Fruit fly (Drosophila melanogaster) whole organism, wandering third instar larva: ENCODE data around the gene Ance-3.

Experiments used
- Abd-B ChIP-seq: fragments of >200 bp; optimal IDR thresholded peaks from 2 replicates; lab custom pipeline; 2017; ENCODE audit warnings: missing biosample characterization, missing genetic modification characterization
- CG32264 ChIP-seq: fragments of 200-800 bp; sonication (Bioruptor generic); optimal IDR thresholded peaks from 2 replicates; lab custom pipeline; 2016; ENCODE audit warnings: missing biosample characterization, missing genetic modification characterization
- CG9705 ChIP-seq: fragments of 200-800 bp; sonication (Bioruptor generic); optimal IDR thresholded peaks from 2 replicates; lab custom pipeline; 2018; ENCODE audit warnings: missing biosample characterization, mild to moderate bottlenecking, missing genetic modification characterization
- CrebA ChIP-seq: fragments of 200-800 bp; sonication (Bioruptor generic); optimal IDR thresholded peaks from 2 replicates; lab custom pipeline; 2016; ENCODE audit warnings: missing biosample characterization, mild to moderate bottlenecking, missing genetic modification characterization, borderline replicate concordance
- Dfd ChIP-seq: fragments of >200 bp; optimal IDR thresholded peaks from 2 replicates; lab custom pipeline; 2017; ENCODE audit warnings: missing biosample characterization, missing genetic modification characterization
- Dif ChIP-seq: fragments of 200-275, 200-300 bp; sonication (Bioruptor generic); optimal IDR thresholded peaks from 2 replicates; lab custom pipeline; 2018; ENCODE audit warnings: missing biosample characterization, missing genetic modification characterization; ENCODE audit not compliant: partially characterized antibody
- GATAd ChIP-seq: sonication (Bioruptor generic); optimal IDR thresholded peaks from 2 replicates; lab custom pipeline; 2016; ENCODE audit warnings: missing biosample characterization, missing genetic modification characterization
- HLH106 ChIP-seq: fragments of 200-800 bp; optimal IDR thresholded peaks from 3 replicates; lab custom pipeline; 2019; ENCODE audit warnings: missing biosample characterization, mild to moderate bottlenecking, missing genetic modification characterization, moderate library complexity
- Hnf4 ChIP-seq: fragments of 200-800 bp; sonication (Bioruptor generic); optimal IDR thresholded peaks from 2 replicates; lab custom pipeline; 2016; ENCODE audit warnings: missing biosample characterization, mild to moderate bottlenecking, missing genetic modification characterization
- Hr78 ChIP-seq: fragments of >200 bp; optimal IDR thresholded peaks from 2 replicates; lab custom pipeline; 2017; ENCODE audit warnings: missing biosample characterization, missing genetic modification characterization
- Hr83 ChIP-seq: fragments of 200-300 bp; sonication (Bioruptor generic); optimal IDR thresholded peaks from 2 replicates; lab custom pipeline; 2016; ENCODE audit warnings: missing biosample characterization, mild to moderate bottlenecking, missing genetic modification characterization, moderate library complexity; ENCODE audit not compliant: poor library complexity, severe bottlenecking
- Jra ChIP-seq: sonication (Bioruptor generic); optimal IDR thresholded peaks from 2 replicates; lab custom pipeline; 2016; ENCODE audit warnings: missing biosample characterization, missing genetic modification characterization
- Mio ChIP-seq: sonication (Bioruptor generic); optimal IDR thresholded peaks from 2 replicates; lab custom pipeline; 2016; ENCODE audit warnings: missing biosample characterization, missing genetic modification characterization
- Myc ChIP-seq: fragments of >200 bp; optimal IDR thresholded peaks from 2 replicates; lab custom pipeline; 2017
- N ChIP-seq: fragments of >200 bp; optimal IDR thresholded peaks from 2 replicates; lab custom pipeline; 2018; ENCODE audit warnings: missing biosample characterization, missing external identifiers, missing genetic modification characterization
- OdsH ChIP-seq: fragments of 200-800 bp; sonication (Bioruptor generic); optimal IDR thresholded peaks from 2 replicates; lab custom pipeline; 2016; ENCODE audit warnings: missing biosample characterization, mild to moderate bottlenecking, missing genetic modification characterization
- Rel ChIP-seq, 2 experiments: fragments of 200-800 bp; sonication (Bioruptor generic) in 1 of 2; optimal IDR thresholded peaks; 2 replicates in 1 of 2; 3 replicates in 1 of 2; lab custom pipeline; 2016 to 2019; ENCODE audit warnings: mild to moderate bottlenecking in 2 of 2, missing biosample characterization in 2 of 2, missing genetic modification characterization in 2 of 2, moderate library complexity in 1 of 2
- Sp1 ChIP-seq: fragments of 200-800 bp; sonication (Bioruptor generic); optimal IDR thresholded peaks from 3 replicates; lab custom pipeline; 2019; ENCODE audit warnings: missing biosample characterization, mild to moderate bottlenecking, missing genetic modification characterization, moderate library complexity
- Vsx2 ChIP-seq: fragments of 200-300, 225-300 bp; sonication (Bioruptor generic); optimal IDR thresholded peaks from 2 replicates; lab custom pipeline; 2018; ENCODE audit warnings: missing biosample characterization, missing genetic modification characterization; ENCODE audit not compliant: partially characterized antibody
- br ChIP-seq: fragments of 200-800 bp; sonication (Bioruptor generic); optimal IDR thresholded peaks from 2 replicates; lab custom pipeline; 2016; ENCODE audit warnings: missing biosample characterization, missing genetic modification characterization
- brk ChIP-seq: fragments of 200-800 bp; sonication (Bioruptor generic); optimal IDR thresholded peaks from 2 replicates; lab custom pipeline; 2016; ENCODE audit warnings: missing biosample characterization, mild to moderate bottlenecking, missing genetic modification characterization
- dl ChIP-seq, 2 experiments: fragments of 175-275, 200-275 bp in 1 of 2; fragments of 200-275 bp in 1 of 2; sonication (Bioruptor generic); optimal IDR thresholded peaks; lab custom pipeline; 2018; ENCODE audit warnings: mild to moderate bottlenecking in 2 of 2, missing biosample characterization in 2 of 2, missing genetic modification characterization in 2 of 2, moderate library complexity in 2 of 2; ENCODE audit not compliant: partially characterized antibody in 2 of 2, insufficient read depth in 1 of 2
- dmrt93B ChIP-seq: fragments of 200-800 bp; sonication (Bioruptor generic); optimal IDR thresholded peaks from 2 replicates; lab custom pipeline; 2018; ENCODE audit warnings: missing biosample characterization, mild to moderate bottlenecking, missing genetic modification characterization
- dsf ChIP-seq: sonication (Bioruptor generic); optimal IDR thresholded peaks from 2 replicates; lab custom pipeline; 2016; ENCODE audit warnings: missing biosample characterization, missing genetic modification characterization, borderline replicate concordance
- ey ChIP-seq: fragments of 200-800 bp; sonication (Bioruptor generic); optimal IDR thresholded peaks from 2 replicates; lab custom pipeline; 2016; ENCODE audit warnings: missing biosample characterization, missing genetic modification characterization
- foxo ChIP-seq, 2 experiments: fragments of 200-800 bp; sonication (Bioruptor generic); optimal IDR thresholded peaks; 2 replicates in 1 of 2; 3 replicates in 1 of 2; lab custom pipeline; 2016 to 2017; ENCODE audit warnings: missing biosample characterization in 2 of 2, missing genetic modification characterization in 2 of 2
- fru ChIP-seq: fragments of 200-800 bp; sonication (Bioruptor generic); optimal IDR thresholded peaks from 3 replicates; lab custom pipeline; 2016; ENCODE audit warnings: missing biosample characterization, mild to moderate bottlenecking, missing genetic modification characterization
- h ChIP-seq: fragments of 200-800 bp; sonication (Bioruptor generic); optimal IDR thresholded peaks from 3 replicates; lab custom pipeline; 2016; ENCODE audit warnings: missing biosample characterization, mild to moderate bottlenecking, missing genetic modification characterization
- jim ChIP-seq: fragments of 175-275, 200-325 bp; sonication (Bioruptor generic); optimal IDR thresholded peaks from 2 replicates; lab custom pipeline; 2016; ENCODE audit warnings: missing biosample characterization, mild to moderate bottlenecking, missing genetic modification characterization
- lola ChIP-seq: fragments of >200 bp; optimal IDR thresholded peaks from 2 replicates; lab custom pipeline; 2017; ENCODE audit warnings: missing biosample characterization, missing genetic modification characterization
- pan ChIP-seq: fragments of >200 bp; optimal IDR thresholded peaks from 2 replicates; lab custom pipeline; 2017
- psq ChIP-seq: fragments of 200-800 bp; sonication (Bioruptor generic); optimal IDR thresholded peaks from 3 replicates; lab custom pipeline; 2017; ENCODE audit warnings: missing biosample characterization, mild to moderate bottlenecking, missing genetic modification characterization, moderate library complexity
- rgr ChIP-seq: fragments of 200-800 bp; sonication (Bioruptor generic); optimal IDR thresholded peaks from 3 replicates; lab custom pipeline; 2016; ENCODE audit warnings: missing biosample characterization, mild to moderate bottlenecking, missing genetic modification characterization
- sage ChIP-seq: fragments of 200-800 bp; sonication (Bioruptor generic); optimal IDR thresholded peaks from 2 replicates; lab custom pipeline; 2016; ENCODE audit warnings: missing biosample characterization, mild to moderate bottlenecking, missing genetic modification characterization
- sv ChIP-seq: fragments of 200-800 bp; sonication (Bioruptor generic); optimal IDR thresholded peaks from 3 replicates; lab custom pipeline; 2016; ENCODE audit warnings: missing biosample characterization, missing genetic modification characterization
- tai ChIP-seq: sonication (Bioruptor generic); optimal IDR thresholded peaks from 2 replicates; lab custom pipeline; 2016; ENCODE audit warnings: missing biosample characterization, missing genetic modification characterization
- usp ChIP-seq: fragments of >200 bp; optimal IDR thresholded peaks from 2 replicates; lab custom pipeline; 2017; ENCODE audit warnings: missing biosample characterization, missing genetic modification characterization
- woc ChIP-seq: sonication (Bioruptor generic); optimal IDR thresholded peaks from 2 replicates; lab custom pipeline; 2016; ENCODE audit warnings: missing biosample characterization, mild to moderate bottlenecking, missing genetic modification characterization

The Ance-3 gene

DNA sequence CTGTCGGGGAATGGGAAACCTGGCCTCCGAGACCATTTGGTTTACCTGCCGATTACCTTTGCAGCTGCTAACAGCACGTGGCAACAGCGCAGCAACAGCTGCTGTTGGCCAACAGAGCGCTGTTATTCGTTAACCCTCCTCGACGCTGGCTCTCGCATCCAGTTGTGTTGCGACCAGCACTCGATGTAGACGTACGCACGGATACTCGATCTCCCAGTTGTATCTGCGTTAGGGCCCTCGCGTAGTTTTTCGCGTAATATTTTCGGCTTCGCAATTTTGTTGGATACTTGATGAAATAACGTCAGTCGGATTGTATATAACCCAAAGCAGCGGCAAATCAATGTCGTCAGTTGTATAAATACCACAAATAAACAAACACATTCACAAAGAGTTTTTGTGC is 35.7 kb upstream of the Ance-3 start:
- TF ChIP-seq rgr (GFP tag; lab: Kevin White, UChicago) (peak; percentile 3), h (GFP tag; lab: Kevin White, UChicago) (peak; percentile 62), br (GFP tag; lab: Kevin White, UChicago) (peak; percentile 14), Dif (GFP tag; lab: Kevin White, UChicago) (peak; percentile 34), CG9705 (GFP tag; lab: Kevin White, UChicago) (no peak), Vsx2 (no peak), Rel (GFP tag; optimal IDR thresholded peaks at IDR 0.05; lab: Kevin White, UChicago) (no peak), Rel (tag; optimal IDR thresholded peaks at IDR 0.05; lab: Kevin White, UChicago) (peak; percentile 19), Hr83 (peak; percentile 80), tai (peak; percentile 22)

DNA sequence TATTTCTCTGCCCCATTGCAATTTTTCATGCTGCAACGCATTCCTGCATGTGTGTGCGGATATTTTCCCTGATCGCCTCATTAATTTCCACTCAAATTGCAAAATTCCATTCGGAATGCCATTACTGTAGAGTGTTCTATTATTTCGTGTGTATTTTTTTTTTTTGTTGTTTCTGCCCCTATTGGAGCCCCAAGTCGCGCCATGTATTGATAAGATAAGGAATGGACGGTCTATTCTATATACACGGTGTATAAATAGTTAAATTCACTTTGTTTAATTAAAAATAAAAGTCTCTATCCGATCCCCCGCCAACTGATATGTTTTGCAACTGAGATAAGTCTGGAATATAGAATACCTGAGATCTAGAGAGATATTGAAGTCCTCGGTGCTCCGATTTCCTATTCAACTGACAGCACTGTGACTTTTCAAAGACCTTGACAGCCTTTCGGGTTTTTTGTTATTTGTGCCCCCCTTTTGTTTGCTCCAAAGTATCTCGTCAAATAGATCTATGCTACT is 33.1 kb upstream of the Ance-3 start:
- TF ChIP-seq Hnf4 (no peak), Rel (GFP tag; optimal IDR thresholded peaks at IDR 0.05; lab: Kevin White, UChicago) (no peak), Rel (tag; optimal IDR thresholded peaks at IDR 0.05; lab: Kevin White, UChicago) (peak; percentile 34)
- TF ChIP-seq, all 38 proteins: peak for 1

DNA sequence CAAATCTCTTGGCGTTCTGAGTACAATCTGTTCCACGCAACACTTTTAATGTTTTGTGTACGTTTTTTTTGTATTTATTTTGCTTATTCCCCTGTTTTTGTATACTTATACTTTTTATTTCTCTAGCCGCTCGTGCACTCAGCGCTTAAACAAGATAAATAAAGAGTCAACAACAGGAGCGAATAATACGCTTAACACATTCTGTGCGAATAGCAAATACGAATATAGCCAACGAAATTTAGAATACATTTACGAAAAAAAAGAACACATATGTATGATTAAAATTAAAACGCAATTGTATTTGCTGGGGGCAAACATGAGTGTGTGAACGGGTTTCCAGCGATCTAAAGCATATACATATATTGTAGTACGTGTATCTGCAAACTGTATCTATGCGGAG is 32.6 kb upstream of the Ance-3 start:
- TF ChIP-seq Rel (GFP tag; optimal IDR thresholded peaks at IDR 0.05; lab: Kevin White, UChicago) = no peak
- TF ChIP-seq Rel (tag; optimal IDR thresholded peaks at IDR 0.05; lab: Kevin White, UChicago) = no peak
- no peak for TF ChIP-seq N (GFP tag; lab: Kevin White, UChicago)
- TF ChIP-seq CrebA = no peak
- no peak for TF ChIP-seq fru (GFP tag; lab: Kevin White, UChicago)
- TF ChIP-seq foxo (GFP tag; optimal IDR thresholded peaks at IDR 0.05; lab: Kevin White, UChicago) = no peak
- TF ChIP-seq CG32264 (GFP tag; lab: Kevin White, UChicago) = peak; percentile 44
- peak; percentile 26 for TF ChIP-seq psq (GFP tag; lab: Kevin White, UChicago)
- no peak for TF ChIP-seq jim (GFP tag; lab: Kevin White, UChicago)
- no peak for TF ChIP-seq usp (GFP tag; lab: Kevin White, UChicago)
- TF ChIP-seq dmrt93B = peak; percentile 26
- peak; percentile 22 for TF ChIP-seq CG9705 (GFP tag; lab: Kevin White, UChicago)
- peak; percentile 29 for TF ChIP-seq Sp1 (GFP tag; lab: Kevin White, UChicago)
- no peak for TF ChIP-seq sage
- peak; percentile 22 for TF ChIP-seq dsf (GFP tag; lab: Kevin White, UChicago)
- TF ChIP-seq Myc = no peak
- no peak for TF ChIP-seq Hr78
- TF ChIP-seq OdsH (GFP tag; lab: Kevin White, UChicago) = peak; percentile 56
- peak; percentile 76 for TF ChIP-seq Hnf4
- no peak for TF ChIP-seq dl (GFP tag; optimal IDR thresholded peaks at IDR 0.05; lab: Kevin White, UChicago; ENCODE audit: insufficient read depth in 1 of 2, partially characterized antibody in 2 of 2)
- TF ChIP-seq Abd-B (GFP tag; lab: Kevin White, UChicago) = no peak
- TF ChIP-seq Hr83 = peak; percentile 79
- TF ChIP-seq HLH106 = peak; percentile 10
- no peak for TF ChIP-seq Vsx2
- TF ChIP-seq h (GFP tag; lab: Kevin White, UChicago) = peak; percentile 78
- no peak for TF ChIP-seq sv (GFP tag; lab: Kevin White, UChicago)
- TF ChIP-seq rgr (GFP tag; lab: Kevin White, UChicago) = peak; percentile 80
- TF ChIP-seq Jra (GFP tag; lab: Kevin White, UChicago) = peak; percentile 48
- no peak for TF ChIP-seq Mio (GFP tag; lab: Kevin White, UChicago)
- TF ChIP-seq pan (lab: Kevin White, UChicago) = no peak
- TF ChIP-seq Dfd (GFP tag; lab: Kevin White, UChicago) = no peak
- peak; percentile 29 for TF ChIP-seq br (GFP tag; lab: Kevin White, UChicago)
- peak; percentile 10 for TF ChIP-seq GATAd
- peak; percentile 4 for TF ChIP-seq ey (GFP tag; lab: Kevin White, UChicago)
- TF ChIP-seq lola (GFP tag; lab: Kevin White, UChicago) = no peak
- no peak for TF ChIP-seq woc (GFP tag; lab: Kevin White, UChicago)
- no peak for TF ChIP-seq Dif (GFP tag; lab: Kevin White, UChicago)
- peak; percentile 54 for TF ChIP-seq tai
- peak; percentile 48 for TF ChIP-seq brk (GFP tag; lab: Kevin White, UChicago)
